Worm (Caenorhabditis elegans) whole organism, early embryonic: ENCODE data around the gene epg-4.

Experiments
- B0310.2 ChIP-seq: sonication (generic microtip); optimal IDR thresholded peaks from 2 replicates; lab custom pipeline; 2016; ENCODE audit warnings: mild to moderate bottlenecking, missing genetic modification characterization, missing compliant biosample characterization
- F13C5.2 ChIP-seq: sonication (generic microtip); optimal IDR thresholded peaks from 2 replicates; lab custom pipeline; 2017; ENCODE audit warnings: mild to moderate bottlenecking, missing genetic modification characterization, inconsistent platforms, missing compliant biosample characterization
- aly-1 ChIP-seq: sonication (generic microtip); optimal IDR thresholded peaks from 2 replicates; lab custom pipeline; 2016; ENCODE audit warnings: missing genetic modification characterization, missing compliant biosample characterization
- ama-1 ChIP-seq: fragments of 150-350 bp; optimal IDR thresholded peaks from 2 replicates; lab custom pipeline; 2014
- ceh-13 ChIP-seq: fragments of 200-800 bp; sonication (Bioruptor generic); optimal IDR thresholded peaks from 2 replicates; lab custom pipeline; 2018; ENCODE audit warnings: mild to moderate bottlenecking, missing genetic modification characterization, missing compliant biosample characterization
- ceh-36 ChIP-seq: sonication (generic microtip); optimal IDR thresholded peaks from 2 replicates; lab custom pipeline; 2016; ENCODE audit warnings: missing genetic modification characterization, inconsistent platforms, missing compliant biosample characterization
- ets-7 ChIP-seq: sonication (generic microtip); optimal IDR thresholded peaks from 2 replicates; lab custom pipeline; 2016; ENCODE audit warnings: missing genotype, missing genetic modification characterization, missing compliant biosample characterization
- flt-1 ChIP-seq: fragments of 200-800 bp; sonication (Bioruptor generic); IDR thresholded peaks from 2 replicates; pipeline ENCODE4 v1.3.6; 2022; ENCODE audit warnings: missing genetic modification characterization, missing compliant biosample characterization
- hmbx-1 ChIP-seq: sonication (generic microtip); optimal IDR thresholded peaks from 2 replicates; lab custom pipeline; 2016; ENCODE audit warnings: mild to moderate bottlenecking, missing genetic modification characterization, missing compliant biosample characterization
- hmg-4 ChIP-seq: fragments of 200-800 bp; sonication (Bioruptor generic); optimal IDR thresholded peaks from 2 replicates; lab custom pipeline; 2018; ENCODE audit warnings: mild to moderate bottlenecking, missing genetic modification characterization, missing compliant biosample characterization
- hnd-1 ChIP-seq: sonication (generic microtip); optimal IDR thresholded peaks from 2 replicates; lab custom pipeline; 2016; ENCODE audit warnings: missing genetic modification characterization, missing compliant biosample characterization
- sea-1 ChIP-seq: fragments of 200-800 bp; sonication (Bioruptor generic); conservative IDR thresholded peaks from 2 replicates; pipeline ENCODE4 v1.3.6; 2022; ENCODE audit warnings: missing genetic modification characterization, missing compliant biosample characterization
- tbx-11 ChIP-seq: fragments of 200-800 bp; sonication (Bioruptor generic); IDR thresholded peaks from 2 replicates; pipeline ENCODE4 v1.3.6; 2022; ENCODE audit warnings: missing genetic modification characterization, missing compliant biosample characterization
- tra-4 ChIP-seq: sonication (generic microtip); optimal IDR thresholded peaks from 2 replicates; lab custom pipeline; 2017; ENCODE audit warnings: missing genetic modification characterization, missing compliant biosample characterization

- TF ChIP-seq hmbx-1, result no peak
- no peak for TF ChIP-seq tra-4
- TF ChIP-seq ets-7 (tag; lab: Kevin White, UChicago), result no peak
- TF ChIP-seq ama-1, result no peak
- TF ChIP-seq sea-1 (GFP tag; lab: Robert Waterston, UW), result no peak
- no peak for TF ChIP-seq ceh-36
- no peak for TF ChIP-seq tbx-11
- TF ChIP-seq ceh-13 (GFP tag; lab: Kevin White, UChicago), result no peak
- no peak for TF ChIP-seq flt-1 (GFP tag; lab: Robert Waterston, UW)
- no peak for TF ChIP-seq B0310.2
- peak; percentile 69 for TF ChIP-seq F13C5.2 (tag; lab: Kevin White, UChicago)
- TF ChIP-seq hmg-4 (GFP tag; lab: Kevin White, UChicago), result no peak
- TF ChIP-seq aly-1 (tag; lab: Kevin White, UChicago), result no peak
- TF ChIP-seq hnd-1 (tag; lab: Kevin White, UChicago), result no peak
These were observed 26.0 kb downstream of the epg-4 start, which contains the start of gene rpl-6 for ce11 chrIII:7207903-7208497.
